Worm (Caenorhabditis elegans): ENCODE measurements around the gene Y69A2AR.51.
A peak's percentile ranks its signal among the peaks of the same experiment; 100 is the strongest.

Y69A2AR.51 gene

ce11 chrIV:2552855-2553254, 19.4 kb upstream of the Y69A2AR.51 start:
- TF ChIP-seq T22C8.4 (GFP tag; IDR thresholded peaks at IDR 0.05) (no peak), klf-2 (GFP tag; conservative IDR thresholded peaks at IDR 0.05) (no peak), flt-1 (GFP tag; IDR thresholded peaks at IDR 0.05) (no peak), ztf-29 (GFP tag; IDR thresholded peaks at IDR 0.05) (no peak), tab-1 (GFP tag; IDR thresholded peaks at IDR 0.05) (no peak), med-1 (GFP tag; optimal IDR thresholded peaks at IDR 0.05; ENCODE audit: insufficient read depth) (no peak), ztf-23 (GFP tag; IDR thresholded peaks at IDR 0.05) (no peak), ref-1 (GFP tag; conservative IDR thresholded peaks at IDR 0.05) (no peak), cog-1 (tag; optimal IDR thresholded peaks at IDR 0.05) (no peak)

ce11 chrIV:2556211-2556610, 16.0 kb upstream of the Y69A2AR.51 start:
- TF ChIP-seq flt-1 (GFP tag; IDR thresholded peaks at IDR 0.05) (no peak), ref-1 (GFP tag; conservative IDR thresholded peaks at IDR 0.05) (no peak), T22C8.4 (GFP tag; IDR thresholded peaks at IDR 0.05) (peak; percentile 55; the same call in 1 of the 2 replicates), med-1 (GFP tag; optimal IDR thresholded peaks at IDR 0.05; ENCODE audit: insufficient read depth) (no peak), tab-1 (GFP tag; IDR thresholded peaks at IDR 0.05) (no peak), ztf-29 (GFP tag; IDR thresholded peaks at IDR 0.05) (no peak)

ce11 chrIV:2561358-2561757, 10.8 kb upstream of the Y69A2AR.51 start, which contains the start of gene Y69A2AR.46:
TSS of gene Y69A2AR.46 (plus strand) at chrIV:2561658.
- TF ChIP-seq ztf-29 (GFP tag; IDR thresholded peaks at IDR 0.05) (no peak), ref-1 (GFP tag; conservative IDR thresholded peaks at IDR 0.05) (no peak), ztf-23 (GFP tag; IDR thresholded peaks at IDR 0.05) (no peak)

DNA sequence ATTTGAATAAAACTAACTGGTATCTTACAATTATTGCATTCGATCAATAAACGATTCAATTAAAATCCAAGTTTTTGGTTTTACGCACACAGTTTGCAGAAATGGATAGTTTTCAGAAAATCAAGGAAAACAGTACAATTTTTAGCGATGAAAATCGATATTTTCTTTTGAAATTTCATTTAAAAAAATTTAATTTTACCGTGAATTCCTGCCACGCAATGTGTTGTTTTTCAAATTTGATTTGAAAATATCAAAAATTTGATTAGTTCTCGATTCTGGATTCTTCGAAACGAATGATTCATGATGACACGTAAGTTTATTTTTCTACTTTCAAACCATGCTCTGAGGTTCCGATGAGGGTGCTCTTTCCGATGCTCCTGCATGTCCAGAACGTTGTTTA, 10.1 kb upstream of the Y69A2AR.51 start, which contains the start of gene Y69A2AR.50:
Y69A2AR.50 (plus strand) TSS at position 301 of the 400 bp plus-strand sequence.
- TF ChIP-seq cog-1 (tag; optimal IDR thresholded peaks at IDR 0.05) (no peak), ref-1 (GFP tag; conservative IDR thresholded peaks at IDR 0.05) (no peak), klf-2 (GFP tag; conservative IDR thresholded peaks at IDR 0.05) (no peak), flt-1 (GFP tag; IDR thresholded peaks at IDR 0.05) (no peak), med-1 (GFP tag; optimal IDR thresholded peaks at IDR 0.05; ENCODE audit: insufficient read depth) (no peak), tab-1 (GFP tag; IDR thresholded peaks at IDR 0.05) (no peak), ztf-29 (GFP tag; IDR thresholded peaks at IDR 0.05) (no peak), ztf-23 (GFP tag; IDR thresholded peaks at IDR 0.05) (no peak), T22C8.4 (GFP tag; IDR thresholded peaks at IDR 0.05) (no peak)

- no peak for TF ChIP-seq T22C8.4 (GFP tag; IDR thresholded peaks at IDR 0.05)
- TF ChIP-seq ztf-23 (GFP tag; IDR thresholded peaks at IDR 0.05): no peak
- no peak for TF ChIP-seq ztf-29 (GFP tag; IDR thresholded peaks at IDR 0.05)
- no peak for TF ChIP-seq klf-2 (GFP tag; conservative IDR thresholded peaks at IDR 0.05)
- TF ChIP-seq tab-1 (GFP tag; IDR thresholded peaks at IDR 0.05): no peak
- no peak for TF ChIP-seq med-1 (GFP tag; optimal IDR thresholded peaks at IDR 0.05; ENCODE audit: insufficient read depth)
- no peak for TF ChIP-seq flt-1 (GFP tag; IDR thresholded peaks at IDR 0.05)
- TF ChIP-seq ref-1 (GFP tag; conservative IDR thresholded peaks at IDR 0.05): no peak
- TF ChIP-seq cog-1 (tag; optimal IDR thresholded peaks at IDR 0.05): no peak
Measured at ce11 chrIV:2563969-2564368, 8.2 kb upstream of the Y69A2AR.51 start, which contains the start of gene Y69A2AR.24. TSS of gene Y69A2AR.24 (minus strand) at chrIV:2564069.

- TF ChIP-seq ref-1 (GFP tag; conservative IDR thresholded peaks at IDR 0.05) (no peak), klf-2 (GFP tag; conservative IDR thresholded peaks at IDR 0.05) (no peak), cog-1 (tag; optimal IDR thresholded peaks at IDR 0.05) (no peak), med-1 (GFP tag; optimal IDR thresholded peaks at IDR 0.05; ENCODE audit: insufficient read depth) (no peak), tab-1 (GFP tag; IDR thresholded peaks at IDR 0.05) (no peak), flt-1 (GFP tag; IDR thresholded peaks at IDR 0.05) (no peak), ztf-23 (GFP tag; IDR thresholded peaks at IDR 0.05) (no peak), ztf-29 (GFP tag; IDR thresholded peaks at IDR 0.05) (no peak), T22C8.4 (GFP tag; IDR thresholded peaks at IDR 0.05) (no peak)
Measured at ce11 chrIV:2568267-2568666, 3.9 kb upstream of the Y69A2AR.51 start, which contains the start of the genes Y69A2AR.25 and Y69A2AR.12. TSS of gene Y69A2AR.25 (minus strand) at chrIV:2568367. TSS of gene Y69A2AR.12 (plus strand) at chrIV:2568614.

ce11 chrIV:2573122-2573521, 915 bp downstream of the Y69A2AR.51 start:
- TF ChIP-seq klf-2 (GFP tag; conservative IDR thresholded peaks at IDR 0.05): no peak

DNA sequence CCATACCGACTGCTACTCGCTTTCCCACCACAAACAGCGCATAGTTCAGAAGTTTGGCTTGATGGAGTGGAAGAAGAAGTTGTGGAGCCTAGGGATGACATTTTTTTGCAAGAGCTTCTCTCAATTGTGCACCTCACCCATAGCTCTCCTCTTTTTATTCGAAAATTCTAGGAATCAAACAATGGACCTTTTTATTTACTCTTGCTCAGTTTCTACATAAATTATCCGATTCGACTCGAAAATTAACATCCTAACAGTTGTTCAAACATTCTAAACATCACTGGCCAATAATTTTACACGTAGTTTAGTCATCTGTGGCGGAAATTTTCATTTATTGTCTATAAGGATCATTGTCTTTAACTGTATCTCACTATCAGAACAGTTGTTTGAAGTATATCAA, 9.3 kb downstream of the Y69A2AR.51 start, which contains the start of gene nhr-242:
nhr-242 (minus strand) TSS at position 101 of the 400 bp plus-strand sequence.
- TF ChIP-seq ztf-23 (GFP tag; IDR thresholded peaks at IDR 0.05) (no peak), med-1 (GFP tag; optimal IDR thresholded peaks at IDR 0.05; ENCODE audit: insufficient read depth) (no peak), tab-1 (GFP tag; IDR thresholded peaks at IDR 0.05) (no peak), klf-2 (GFP tag; conservative IDR thresholded peaks at IDR 0.05) (no peak), ref-1 (GFP tag; conservative IDR thresholded peaks at IDR 0.05) (no peak), flt-1 (GFP tag; IDR thresholded peaks at IDR 0.05) (no peak), cog-1 (tag; optimal IDR thresholded peaks at IDR 0.05) (no peak), T22C8.4 (GFP tag; IDR thresholded peaks at IDR 0.05) (no peak), ztf-29 (GFP tag; IDR thresholded peaks at IDR 0.05) (no peak)

DNA sequence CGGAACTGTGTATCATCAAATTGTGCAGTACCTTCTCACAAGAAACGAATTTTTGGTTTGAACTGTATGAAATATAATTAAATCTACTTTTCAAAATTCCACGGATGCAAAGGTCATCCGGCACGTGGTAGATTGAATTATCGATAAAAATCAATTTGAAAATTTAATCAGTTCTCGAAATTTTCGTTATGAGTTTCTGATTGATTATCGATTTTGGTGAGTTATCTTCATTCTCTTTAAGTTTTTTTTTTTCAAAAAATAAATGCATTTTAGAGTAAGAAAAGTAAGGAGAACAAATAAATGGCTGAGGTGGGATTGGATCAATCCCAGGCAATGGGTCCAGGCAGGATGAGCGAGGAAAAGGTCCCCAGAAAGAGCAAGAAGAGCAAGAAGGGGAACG, 25.2 kb downstream of the Y69A2AR.51 start, which contains the start of gene Y69A2AR.47:
Y69A2AR.47 (plus strand) TSS at position 301 of the 400 bp plus-strand sequence.
- TF ChIP-seq cog-1 (tag; optimal IDR thresholded peaks at IDR 0.05): no peak

DNA sequence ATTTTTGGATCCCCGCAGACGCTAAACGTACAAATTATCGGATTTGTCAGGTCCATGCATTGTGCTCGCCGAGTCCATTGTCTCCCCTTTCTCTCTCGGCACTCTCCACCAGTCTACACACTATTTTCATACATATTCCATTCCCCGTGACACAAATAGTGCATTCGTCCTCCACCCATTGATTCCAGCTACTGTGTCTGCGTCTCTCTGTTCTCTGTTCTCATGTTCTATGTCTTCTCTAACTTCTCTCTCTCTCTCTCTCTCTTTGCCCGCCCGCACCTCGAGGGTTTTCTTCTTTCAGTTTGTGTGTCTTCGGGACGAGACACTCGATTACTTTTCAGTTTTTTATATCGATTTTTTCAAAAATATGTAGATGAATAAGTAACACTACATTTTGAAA, 27.4 kb downstream of the Y69A2AR.51 start:
- TF ChIP-seq cog-1 (tag; optimal IDR thresholded peaks at IDR 0.05) (no peak), T22C8.4 (GFP tag; IDR thresholded peaks at IDR 0.05) (peak; percentile 9; the same call in 1 of the 2 replicates)

DNA sequence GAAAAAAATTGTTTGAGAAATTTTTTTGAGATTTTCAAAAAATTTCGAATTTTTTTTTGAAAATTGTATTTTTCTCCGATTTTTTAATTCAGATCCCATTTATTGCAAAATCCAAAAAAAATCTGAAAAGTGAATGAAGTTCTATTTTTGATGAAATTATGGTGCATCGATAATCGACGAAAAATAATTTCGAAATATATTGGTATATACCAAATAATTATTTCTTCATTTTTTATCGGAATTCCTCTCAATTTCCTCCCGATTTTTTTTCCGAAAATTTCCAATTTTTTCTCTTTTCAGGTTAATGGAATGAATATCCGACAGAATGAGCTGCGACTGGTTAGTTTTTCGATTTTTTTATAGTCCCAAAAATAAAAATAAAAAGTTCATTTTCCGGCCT, 28.6 kb downstream of the Y69A2AR.51 start, which contains the start of gene epg-9:
epg-9 (plus strand) TSS at position 301 of the 400 bp plus-strand sequence.
- TF ChIP-seq T22C8.4 (GFP tag; IDR thresholded peaks at IDR 0.05): no peak
- no peak for TF ChIP-seq med-1 (GFP tag; optimal IDR thresholded peaks at IDR 0.05; ENCODE audit: insufficient read depth)
- no peak for TF ChIP-seq klf-2 (GFP tag; conservative IDR thresholded peaks at IDR 0.05)
- TF ChIP-seq tab-1 (GFP tag; IDR thresholded peaks at IDR 0.05): no peak
- no peak for TF ChIP-seq ref-1 (GFP tag; conservative IDR thresholded peaks at IDR 0.05)
- no peak for TF ChIP-seq cog-1 (tag; optimal IDR thresholded peaks at IDR 0.05)
- no peak for TF ChIP-seq ztf-29 (GFP tag; IDR thresholded peaks at IDR 0.05)
- TF ChIP-seq ztf-23 (GFP tag; IDR thresholded peaks at IDR 0.05): no peak
- no peak for TF ChIP-seq flt-1 (GFP tag; IDR thresholded peaks at IDR 0.05)
